Fruit fly (Drosophila melanogaster) whole organism, wandering third instar larva: ENCODE data around the gene Gyc76C.

Experiments used
- Dfd ChIP-seq: fragments of >200 bp; optimal IDR thresholded peaks from 2 replicates; lab custom pipeline; 2017; ENCODE audit warnings: missing biosample characterization, missing genetic modification characterization
- HLH106 ChIP-seq: fragments of 200-800 bp; optimal IDR thresholded peaks from 3 replicates; lab custom pipeline; 2019; ENCODE audit warnings: missing biosample characterization, mild to moderate bottlenecking, missing genetic modification characterization, moderate library complexity
- N ChIP-seq: fragments of >200 bp; optimal IDR thresholded peaks from 2 replicates; lab custom pipeline; 2018; ENCODE audit warnings: missing biosample characterization, missing external identifiers, missing genetic modification characterization
- OdsH ChIP-seq: fragments of 200-800 bp; sonication (Bioruptor generic); optimal IDR thresholded peaks from 2 replicates; lab custom pipeline; 2016; ENCODE audit warnings: missing biosample characterization, mild to moderate bottlenecking, missing genetic modification characterization
- br ChIP-seq: fragments of 200-800 bp; sonication (Bioruptor generic); optimal IDR thresholded peaks from 2 replicates; lab custom pipeline; 2016; ENCODE audit warnings: missing biosample characterization, missing genetic modification characterization
- lola ChIP-seq: fragments of >200 bp; optimal IDR thresholded peaks from 2 replicates; lab custom pipeline; 2017; ENCODE audit warnings: missing biosample characterization, missing genetic modification characterization
- pan ChIP-seq: fragments of >200 bp; optimal IDR thresholded peaks from 2 replicates; lab custom pipeline; 2017
- psq ChIP-seq: fragments of 200-800 bp; sonication (Bioruptor generic); optimal IDR thresholded peaks from 3 replicates; lab custom pipeline; 2017; ENCODE audit warnings: missing biosample characterization, mild to moderate bottlenecking, missing genetic modification characterization, moderate library complexity
- woc ChIP-seq: sonication (Bioruptor generic); optimal IDR thresholded peaks from 2 replicates; lab custom pipeline; 2016; ENCODE audit warnings: missing biosample characterization, mild to moderate bottlenecking, missing genetic modification characterization

- TF ChIP-seq N (GFP tag; lab: Kevin White, UChicago) = no peak
- no peak for TF ChIP-seq woc
- TF ChIP-seq pan (lab: Kevin White, UChicago) = no peak
- TF ChIP-seq Dfd = no peak
- no peak for TF ChIP-seq HLH106
- no peak for TF ChIP-seq br
- TF ChIP-seq psq = no peak
- TF ChIP-seq OdsH = no peak
- TF ChIP-seq lola (GFP tag; lab: Kevin White, UChicago) = no peak
These were observed 92.3 kb downstream of the Gyc76C start for dm6 chr3L:19701106-19701505.
